Worm (Caenorhabditis elegans) whole organism, L4 larva: Measurements from ENCODE around the gene F10C1.9.

Experiments used
- ama-1 ChIP-seq: fragments of 150-350 bp; optimal IDR thresholded peaks from 2 replicates; lab custom pipeline; 2014; ENCODE audit warnings: inconsistent platforms, mixed read lengths
- attf-4 ChIP-seq: sonication (generic microtip); optimal IDR thresholded peaks from 3 replicates; lab custom pipeline; 2017; ENCODE audit warnings: missing biosample characterization, missing genetic modification characterization
- ceh-28 ChIP-seq: fragments of 150-350 bp; optimal IDR thresholded peaks from 2 replicates; lab custom pipeline; 2014; ENCODE audit warnings: missing biosample characterization, missing genetic modification reagents, missing genetic modification characterization
- hlh-30 ChIP-seq: sonication (generic microtip); optimal IDR thresholded peaks from 2 replicates; lab custom pipeline; 2017; ENCODE audit warnings: antibody characterized with exemption, mild to moderate bottlenecking, missing genetic modification characterization, missing compliant biosample characterization; ENCODE audit not compliant: insufficient read depth
- nhr-42 ChIP-seq: fragments of 200-800 bp; sonication (Bioruptor generic); IDR thresholded peaks from 2 replicates; pipeline ENCODE4 v1.3.6; 2022; ENCODE audit warnings: missing genetic modification characterization, missing compliant biosample characterization
- php-3 ChIP-seq: fragments of 200-800 bp; sonication (Bioruptor generic); IDR thresholded peaks from 2 replicates; pipeline ENCODE4 v1.3.6; 2022; ENCODE audit warnings: missing genetic modification reagents, missing genetic modification characterization, missing compliant biosample characterization
- unc-62 ChIP-seq, 3 experiments: fragments of 150-350 bp in 1 of 3; sonication (generic microtip); optimal IDR thresholded peaks in 2 of 3; peaks in 1 of 3; 1 replicate in 1 of 3; 2 replicates in 2 of 3; lab custom pipeline; 2014 to 2017; ENCODE audit warnings: missing biosample characterization in 3 of 3, missing genetic modification characterization in 3 of 3, missing genetic modification reagents in 3 of 3, missing genotype in 1 of 3
- zag-1 ChIP-seq: fragments of 150-350 bp; optimal IDR thresholded peaks from 2 replicates; lab custom pipeline; 2014; ENCODE audit warnings: missing biosample characterization, missing genetic modification characterization
- zfp-2 ChIP-seq: sonication (generic microtip); optimal IDR thresholded peaks from 2 replicates; lab custom pipeline; 2016; ENCODE audit warnings: mild to moderate bottlenecking, missing genetic modification characterization, missing compliant biosample characterization

DNA sequence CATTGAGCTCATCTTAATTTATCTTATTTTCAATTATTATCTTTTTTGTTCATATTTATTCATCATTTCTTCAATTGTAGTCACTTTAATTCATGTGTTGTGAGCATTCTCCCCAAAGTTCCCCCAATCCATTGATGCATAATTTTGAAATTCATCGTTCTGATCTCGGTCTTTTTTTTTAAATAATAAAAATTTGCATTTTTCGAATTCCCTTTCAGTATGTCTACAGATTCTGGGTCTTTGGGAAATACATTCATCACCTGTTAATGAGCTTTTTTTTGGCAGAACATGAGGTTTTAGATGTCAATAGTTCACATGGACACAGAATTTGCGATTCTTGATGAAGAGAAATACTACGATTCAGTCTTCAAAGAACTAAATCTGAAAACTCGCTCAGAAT lies 25.2 kb downstream of the F10C1.9 start, which contains the start of gene damt-1:
- TF ChIP-seq php-3 (no peak), attf-4 (tag; lab: Kevin White, UChicago) (no peak), nhr-42 (GFP tag; lab: Robert Waterston, UW) (no peak), zfp-2 (tag; lab: Kevin White, UChicago) (no peak), unc-62 (GFP tag; optimal IDR thresholded peaks at IDR 0.05 in 1 of 2; lab: Kevin White, UChicago) (peak in 1 of 2 experiments; percentile 10), unc-62 (tag; optimal IDR thresholded peaks at IDR 0.05; lab: Kevin White, UChicago) (no peak), hlh-30 (no peak), ama-1 (no peak), ceh-28 (no peak), zag-1 (tag; lab: Kevin White, UChicago) (no peak)
